Fruit fly (Drosophila melanogaster) whole organism, prepupa: ENCODE results near the gene CG18549.
A peak's percentile ranks its signal among the peaks of the same experiment; 100 is the strongest.

Source experiments
- CG16779 ChIP-seq: fragments of 200-800 bp; sonication (Bioruptor generic); optimal IDR thresholded peaks from 3 replicates; lab custom pipeline; 2017; ENCODE audit warnings: missing biosample characterization, mild to moderate bottlenecking, missing genetic modification characterization
- CG6854 ChIP-seq: fragments of 200-800 bp; sonication (Bioruptor generic); optimal IDR thresholded peaks from 2 replicates; lab custom pipeline; 2017; ENCODE audit warnings: missing biosample characterization, mild to moderate bottlenecking, missing genetic modification characterization
- CG8119 ChIP-seq: fragments of 200-800 bp; sonication (Bioruptor generic); IDR thresholded peaks from 3 replicates; pipeline ENCODE4 v1.3.6; 2022; ENCODE audit warnings: missing biosample characterization, missing genetic modification characterization
- CG8319 ChIP-seq: fragments of 200-800 bp; sonication (Bioruptor generic); optimal IDR thresholded peaks from 3 replicates; lab custom pipeline; 2016; ENCODE audit warnings: missing biosample characterization, missing genetic modification characterization
- CG9139 ChIP-seq: fragments of 200-800 bp; sonication (Bioruptor generic); optimal IDR thresholded peaks from 3 replicates; lab custom pipeline; 2017; ENCODE audit warnings: missing biosample characterization, mild to moderate bottlenecking, missing genetic modification characterization
- Eip78C ChIP-seq: fragments of 200-800 bp; sonication (Bioruptor generic); peaks from one replicate; lab custom pipeline; 2016; ENCODE audit warnings: missing biosample characterization, missing genetic modification characterization

DNA sequence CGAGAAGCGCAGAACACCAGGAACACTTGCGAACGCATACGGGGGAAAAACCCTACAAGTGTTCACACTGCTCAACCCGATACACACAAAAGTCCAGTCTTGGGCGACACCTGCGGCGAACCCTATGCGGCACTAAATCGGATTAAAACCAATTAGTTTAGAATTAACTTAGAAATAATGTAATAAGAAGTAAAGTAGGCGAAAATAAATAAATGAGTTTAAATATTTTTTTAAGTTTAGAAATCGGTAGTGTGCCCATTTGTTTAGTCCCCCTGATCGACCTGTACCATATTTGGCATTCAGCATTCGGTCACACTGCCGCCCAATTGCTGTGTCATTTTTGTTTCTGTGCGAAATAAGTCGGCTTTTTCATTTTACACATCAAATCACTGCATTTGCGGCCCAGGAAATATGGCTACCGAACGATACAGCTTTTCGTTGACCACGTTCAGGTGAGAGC is 18.0 kb upstream of the CG18549 start, which contains the start of gene Prosalpha2:
- TF ChIP-seq CG8119 (GFP tag; lab: Robert Waterston, UW) (no peak), CG8319 (GFP tag; lab: Kevin White, UChicago) (no peak), CG6854 (GFP tag; lab: Kevin White, UChicago) (no peak), Eip78C (GFP tag; lab: Kevin White, UChicago) (peak; percentile 77), CG16779 (no peak), CG9139 (GFP tag; lab: Kevin White, UChicago) (no peak)
